Fruit fly (Drosophila melanogaster) whole organism, embryonic: ENCODE measurements around the gene CG44004.

Experiments used
- Aef1 ChIP-seq: fragments of 200-800 bp; sonication (Bioruptor generic); IDR thresholded peaks from 3 replicates; pipeline ENCODE4 v1.3.6; 2022; ENCODE audit warnings: missing biosample characterization, missing genetic modification characterization
- Atf-2 ChIP-seq: fragments of 200-800 bp; sonication (Bioruptor generic); optimal IDR thresholded peaks from 2 replicates; lab custom pipeline; 2016; ENCODE audit warnings: missing biosample characterization, missing genetic modification characterization
- Atf6 ChIP-seq: fragments of 200-800 bp; sonication (Bioruptor generic); IDR thresholded peaks from 2 replicates; pipeline ENCODE4 v1.3.6; 2022; ENCODE audit warnings: missing biosample characterization, missing genetic modification characterization
- CG10274 ChIP-seq: fragments of 200-800 bp; sonication (Bioruptor generic); optimal IDR thresholded peaks from 3 replicates; lab custom pipeline; 2017; ENCODE audit warnings: missing biosample characterization, mild to moderate bottlenecking, missing genetic modification characterization
- CG10543 ChIP-seq: fragments of 200-800 bp; sonication (Bioruptor generic); optimal IDR thresholded peaks from 3 replicates; lab custom pipeline; 2017; ENCODE audit warnings: missing biosample characterization, mild to moderate bottlenecking, missing genetic modification characterization, moderate library complexity
- CG10959 ChIP-seq: fragments of 200-800 bp; sonication (Bioruptor generic); IDR thresholded peaks from 2 replicates; pipeline ENCODE4 v1.3.6; 2022; ENCODE audit warnings: missing biosample characterization, missing genetic modification characterization
- CG11456 ChIP-seq: fragments of 200-800 bp; sonication (Bioruptor generic); IDR thresholded peaks from 3 replicates; pipeline ENCODE4 v1.3.6; 2022; ENCODE audit warnings: missing biosample characterization, missing genetic modification characterization
- CG11695 ChIP-seq: fragments of 200-800 bp; sonication (Bioruptor generic); IDR thresholded peaks from 3 replicates; pipeline ENCODE4 v1.3.6; 2022; ENCODE audit warnings: missing biosample characterization, missing genetic modification characterization
- CG12299 ChIP-seq: fragments of 200-800 bp; sonication (Bioruptor generic); optimal IDR thresholded peaks from 2 replicates; lab custom pipeline; 2018; ENCODE audit warnings: missing biosample characterization, mild to moderate bottlenecking, missing genetic modification characterization
- CG1233 ChIP-seq: fragments of 200-800 bp; sonication (Bioruptor generic); optimal IDR thresholded peaks from 4 replicates; lab custom pipeline; 2018; ENCODE audit warnings: missing biosample characterization, mild to moderate bottlenecking, missing genetic modification characterization
- CG15073 ChIP-seq: fragments of 200-800 bp; sonication (Bioruptor generic); optimal IDR thresholded peaks from 2 replicates; lab custom pipeline; 2016; ENCODE audit warnings: missing biosample characterization, missing genetic modification characterization
- CG30403 ChIP-seq: fragments of 200-800 bp; sonication (Bioruptor generic); optimal IDR thresholded peaks from 3 replicates; lab custom pipeline; 2016; ENCODE audit warnings: missing biosample characterization, missing genetic modification characterization
- CG31365 ChIP-seq: fragments of 200-800 bp; sonication (Bioruptor generic); optimal IDR thresholded peaks from 2 replicates; lab custom pipeline; 2018; ENCODE audit warnings: missing biosample characterization, mild to moderate bottlenecking, missing genetic modification characterization
- CG34376 ChIP-seq: fragments of 200-800 bp; sonication (Bioruptor generic); optimal IDR thresholded peaks from 2 replicates; lab custom pipeline; 2018; ENCODE audit warnings: missing biosample characterization, mild to moderate bottlenecking, missing genetic modification characterization
- CG3995 ChIP-seq: fragments of 200-800 bp; sonication (Bioruptor generic); optimal IDR thresholded peaks from 3 replicates; lab custom pipeline; 2016; ENCODE audit warnings: missing biosample characterization, missing genetic modification characterization
- CG4328 ChIP-seq: fragments of 200-800 bp; sonication (Bioruptor generic); optimal IDR thresholded peaks from 3 replicates; lab custom pipeline; 2017; ENCODE audit warnings: missing biosample characterization, missing genetic modification reagents, missing genetic modification characterization
- CG4617 ChIP-seq: fragments of 200-800 bp; sonication (Bioruptor generic); optimal IDR thresholded peaks from 3 replicates; lab custom pipeline; 2016; ENCODE audit warnings: missing biosample characterization, missing genetic modification characterization, borderline replicate concordance
- CG5180 ChIP-seq: fragments of 200-800 bp; sonication (Bioruptor generic); optimal IDR thresholded peaks from 3 replicates; lab custom pipeline; 2017; ENCODE audit warnings: missing biosample characterization, missing genetic modification characterization, mild to moderate bottlenecking, moderate library complexity, missing genetic modification reagents
- CG7372 ChIP-seq: fragments of 200-800 bp; sonication (Bioruptor generic); IDR thresholded peaks from 2 replicates; pipeline ENCODE4 v1.3.6; 2022; ENCODE audit warnings: missing biosample characterization, missing genetic modification characterization
- CG8944 ChIP-seq: fragments of 200-800 bp; sonication (Bioruptor generic); optimal IDR thresholded peaks from 3 replicates; lab custom pipeline; 2016; ENCODE audit warnings: missing biosample characterization, missing genetic modification characterization
- CHES-1-like ChIP-seq: fragments of 200-800 bp; sonication (Bioruptor generic); optimal IDR thresholded peaks from 2 replicates; lab custom pipeline; 2016; ENCODE audit warnings: missing biosample characterization, missing genetic modification characterization
- Dad ChIP-seq: fragments of 200-800 bp; sonication (Bioruptor generic); optimal IDR thresholded peaks from 3 replicates; lab custom pipeline; 2016; ENCODE audit warnings: missing biosample characterization, missing genetic modification characterization
- Drgx ChIP-seq: fragments of 200-800 bp; sonication (Bioruptor generic); IDR thresholded peaks from 2 replicates; pipeline ENCODE4 v1.3.6; 2022; ENCODE audit warnings: missing biosample characterization, missing genetic modification characterization
- E2f2 ChIP-seq: fragments of 200-800 bp; sonication (Bioruptor generic); IDR thresholded peaks from 2 replicates; pipeline ENCODE4 v1.3.6; 2022; ENCODE audit warnings: missing biosample characterization, missing genetic modification characterization
- Fer3 ChIP-seq: fragments of 200-800 bp; sonication (Bioruptor generic); optimal IDR thresholded peaks from 2 replicates; lab custom pipeline; 2018; ENCODE audit warnings: missing biosample characterization, mild to moderate bottlenecking, missing genetic modification characterization, moderate library complexity
- HLH54F ChIP-seq: fragments of 200-800 bp; sonication (Bioruptor generic); optimal IDR thresholded peaks from 3 replicates; lab custom pipeline; 2016; ENCODE audit warnings: missing biosample characterization, missing genetic modification characterization
- Hand ChIP-seq: fragments of 200-800 bp; sonication (Bioruptor generic); optimal IDR thresholded peaks from 2 replicates; lab custom pipeline; 2017; ENCODE audit warnings: mild to moderate bottlenecking, missing biosample characterization, missing genetic modification reagents, missing genetic modification characterization
- HmgD ChIP-seq: fragments of 200-800 bp; sonication (Bioruptor generic); optimal IDR thresholded peaks from 3 replicates; lab custom pipeline; 2016; ENCODE audit warnings: missing biosample characterization, missing genetic modification characterization
- Hr78 ChIP-seq, 2 experiments: fragments of 200-800 bp in 1 of 2; fragments of >200 bp in 1 of 2; sonication (Bioruptor generic) in 1 of 2; optimal IDR thresholded peaks; 2 replicates each; lab custom pipeline; 2017 to 2019; ENCODE audit warnings: missing biosample characterization in 2 of 2, missing genetic modification characterization in 2 of 2, mild to moderate bottlenecking in 1 of 2, moderate library complexity in 1 of 2
- Lpt ChIP-seq: fragments of >200 bp; optimal IDR thresholded peaks from 2 replicates; lab custom pipeline; 2018; ENCODE audit warnings: missing biosample characterization, missing genetic modification characterization
- MTF-1 ChIP-seq: fragments of 200-800 bp; sonication (Bioruptor generic); optimal IDR thresholded peaks from 2 replicates; lab custom pipeline; 2018; ENCODE audit warnings: missing biosample characterization, mild to moderate bottlenecking, missing genetic modification characterization, borderline replicate concordance
- Optix ChIP-seq: fragments of 200-800 bp; sonication (Bioruptor generic); IDR thresholded peaks from 3 replicates; pipeline ENCODE4 v1.3.6; 2022; ENCODE audit warnings: missing biosample characterization, missing genetic modification characterization
- Six4 ChIP-seq: fragments of 200-800 bp; sonication (Bioruptor generic); optimal IDR thresholded peaks from 2 replicates; lab custom pipeline; 2016; ENCODE audit warnings: missing biosample characterization, missing genetic modification characterization
- Spps ChIP-seq: fragments of 200-800 bp; sonication (Bioruptor generic); optimal IDR thresholded peaks from 2 replicates; lab custom pipeline; 2018; ENCODE audit warnings: missing biosample characterization, mild to moderate bottlenecking, missing genetic modification characterization
- Xrp1 ChIP-seq: fragments of 200-800 bp; sonication (Bioruptor generic); IDR thresholded peaks from 2 replicates; pipeline ENCODE4 v1.3.6; 2022; ENCODE audit warnings: missing biosample characterization, missing genetic modification characterization
- ac ChIP-seq: fragments of 200-800 bp; sonication (Bioruptor generic); optimal IDR thresholded peaks from 3 replicates; lab custom pipeline; 2017; ENCODE audit warnings: missing biosample characterization, mild to moderate bottlenecking, missing genetic modification characterization
- bbx ChIP-seq: fragments of 200-800 bp; sonication (Bioruptor generic); IDR thresholded peaks from 2 replicates; pipeline ENCODE4 v1.3.6; 2022; ENCODE audit warnings: missing biosample characterization, missing genetic modification characterization; ENCODE audit not compliant: partially characterized antibody
- btn ChIP-seq: fragments of 200-800 bp; sonication (Bioruptor generic); optimal IDR thresholded peaks from 2 replicates; lab custom pipeline; 2016; ENCODE audit warnings: missing biosample characterization, missing genetic modification characterization
- cwo ChIP-seq: fragments of 200-800 bp; sonication (Bioruptor generic); optimal IDR thresholded peaks from 3 replicates; lab custom pipeline; 2017; ENCODE audit warnings: missing biosample characterization, missing genetic modification characterization, mild to moderate bottlenecking, moderate library complexity, missing genetic modification reagents
- disco-r ChIP-seq: fragments of 200-800 bp; sonication (Bioruptor generic); optimal IDR thresholded peaks from 2 replicates; lab custom pipeline; 2016; ENCODE audit warnings: missing biosample characterization, missing genetic modification characterization
- fd102C ChIP-seq: fragments of 200-800 bp; sonication (Bioruptor generic); optimal IDR thresholded peaks from 2 replicates; lab custom pipeline; 2018; ENCODE audit warnings: missing biosample characterization, mild to moderate bottlenecking, missing genetic modification characterization, moderate library complexity
- fd64A ChIP-seq: fragments of 200-800 bp; sonication (Bioruptor generic); optimal IDR thresholded peaks from 3 replicates; lab custom pipeline; 2018; ENCODE audit warnings: missing biosample characterization, mild to moderate bottlenecking, missing genetic modification characterization
- ind ChIP-seq: fragments of 200-800 bp; sonication (Bioruptor generic); optimal IDR thresholded peaks from 3 replicates; lab custom pipeline; 2016; ENCODE audit warnings: missing biosample characterization, missing genetic modification characterization
- kah ChIP-seq: fragments of 200-800 bp; sonication (Bioruptor generic); optimal IDR thresholded peaks from 2 replicates; lab custom pipeline; 2018; ENCODE audit warnings: missing biosample characterization, mild to moderate bottlenecking, missing genetic modification characterization
- mirr ChIP-seq: fragments of 200-800 bp; sonication (Bioruptor generic); optimal IDR thresholded peaks from 3 replicates; lab custom pipeline; 2018; ENCODE audit warnings: missing biosample characterization, mild to moderate bottlenecking, missing genetic modification characterization
- tio ChIP-seq: fragments of 200-800 bp; sonication (Bioruptor generic); optimal IDR thresholded peaks from 2 replicates; lab custom pipeline; 2017; ENCODE audit warnings: missing biosample characterization, missing genetic modification characterization, inconsistent platforms
- tna ChIP-seq: fragments of 200-800 bp; sonication (Bioruptor generic); IDR thresholded peaks from 2 replicates; pipeline ENCODE4 v1.3.6; 2022; ENCODE audit warnings: missing biosample characterization, missing genetic modification characterization; ENCODE audit not compliant: partially characterized antibody
- trem ChIP-seq: fragments of 200-800 bp; optimal IDR thresholded peaks from 3 replicates; lab custom pipeline; 2019; ENCODE audit warnings: missing biosample characterization, mild to moderate bottlenecking, missing genetic modification characterization, moderate library complexity
- twi ChIP-seq: fragments of 200-800 bp; optimal IDR thresholded peaks from 2 replicates; lab custom pipeline; 2019; ENCODE audit warnings: missing biosample characterization, mild to moderate bottlenecking, missing genetic modification characterization, moderate library complexity

The CG44004 gene

dm6 chr3L:18029546-18030300 is 43.9 kb downstream of the CG44004 start (continued):
- peak; percentile 45 for TF ChIP-seq HmgD (GFP tag; lab: Kevin White, UChicago)
- TF ChIP-seq twi (tag; lab: Kevin White, UChicago), result peak; percentile 54
- TF ChIP-seq Dad (GFP tag; lab: Kevin White, UChicago), result peak; percentile 49
- TF ChIP-seq disco-r, result peak; percentile 70
- peak; percentile 79 for TF ChIP-seq cwo (GFP tag; lab: Kevin White, UChicago)
- peak; percentile 58 for TF ChIP-seq btn
- TF ChIP-seq CG3995 (GFP tag; lab: Kevin White, UChicago), result no peak
- peak; percentile 84 for TF ChIP-seq CG34376 (GFP tag; lab: Kevin White, UChicago)
- peak; percentile 81 for TF ChIP-seq CG1233
- TF ChIP-seq CG11695 (GFP tag; lab: Robert Waterston, UW), result peak; percentile 52; the same call in 2 of the 3 replicates
- peak; percentile 93 for TF ChIP-seq CG10543 (GFP tag; lab: Kevin White, UChicago)
- peak; percentile 39; the same call in 1 of the 2 replicates for TF ChIP-seq CG10959 (GFP tag; lab: Robert Waterston, UW)
- peak; percentile 41 for TF ChIP-seq Hand
- TF ChIP-seq Spps (tag; lab: Kevin White, UChicago), result peak; percentile 59
- no peak for TF ChIP-seq tna (GFP tag; lab: Robert Waterston, UW)
- TF ChIP-seq CG8944 (GFP tag; lab: Kevin White, UChicago), result peak; percentile 62
- TF ChIP-seq CG12299, result peak; percentile 59
- TF ChIP-seq Fer3 (tag; lab: Kevin White, UChicago), result peak; percentile 65
- TF ChIP-seq CG4328, result peak; percentile 80
- TF ChIP-seq CG30403 (GFP tag; lab: Kevin White, UChicago), result peak; percentile 54
- TF ChIP-seq mirr (GFP tag; lab: Kevin White, UChicago), result peak; percentile 98
- peak; percentile 68 for TF ChIP-seq CG31365 (tag; lab: Kevin White, UChicago)
- peak; percentile 39; the same call in 1 of the 3 replicates for TF ChIP-seq Aef1 (GFP tag; lab: Robert Waterston, UW)
- peak; percentile 85 for TF ChIP-seq Xrp1 (GFP tag; lab: Robert Waterston, UW)
- TF ChIP-seq kah (GFP tag; lab: Kevin White, UChicago), result peak; percentile 47
- TF ChIP-seq CHES-1-like, result peak; percentile 70
- no peak for TF ChIP-seq Drgx (GFP tag; lab: Robert Waterston, UW)
- TF ChIP-seq Atf6 (GFP tag; lab: Robert Waterston, UW), result peak; percentile 83
- peak; percentile 58 for TF ChIP-seq tio (GFP tag; lab: Kevin White, UChicago)
- no peak for TF ChIP-seq Lpt (GFP tag; lab: Kevin White, UChicago)
- peak; percentile 19 for TF ChIP-seq trem
- peak; percentile 68 for TF ChIP-seq fd102C (GFP tag; lab: Kevin White, UChicago)
- TF ChIP-seq CG7372 (GFP tag; lab: Robert Waterston, UW), result no peak
- peak in 1 of 2 experiments; percentile 35 for TF ChIP-seq Hr78 (GFP tag; optimal IDR thresholded peaks at IDR 0.05; lab: Kevin White, UChicago)
- peak; percentile 47 for TF ChIP-seq Six4
- peak; percentile 64 for TF ChIP-seq CG5180
- peak; percentile 14; the same call in 1 of the 3 replicates for TF ChIP-seq Optix (GFP tag; lab: Robert Waterston, UW)
- peak; percentile 60 for TF ChIP-seq E2f2
- no peak for TF ChIP-seq ind (GFP tag; lab: Kevin White, UChicago)
- peak; percentile 89 for TF ChIP-seq MTF-1
- TF ChIP-seq CG11456 (GFP tag; lab: Robert Waterston, UW), result 0 out of 3 replicates have a peak, but pooled peaks have one; percentile 19
- TF ChIP-seq CG10274 (GFP tag; lab: Kevin White, UChicago), result peak; percentile 16
- no peak for TF ChIP-seq HLH54F
- no peak for TF ChIP-seq CG15073 (GFP tag; lab: Kevin White, UChicago)
- TF ChIP-seq bbx, result peak; percentile 10; the same call in 1 of the 2 replicates
- peak; percentile 30 for TF ChIP-seq CG4617
- TF ChIP-seq Atf-2 (GFP tag; lab: Kevin White, UChicago), result peak; percentile 23
- TF ChIP-seq ac (GFP tag; lab: Kevin White, UChicago), result peak; percentile 74
- TF ChIP-seq fd64A (GFP tag; lab: Kevin White, UChicago), result peak; percentile 87
